Worm (Caenorhabditis elegans): Measurements from ENCODE around the gene W07G1.7.

- TF ChIP-seq snpc-4 (tag; optimal IDR thresholded peaks at IDR 0.05) (no peak), lsy-2 (tag; optimal IDR thresholded peaks at IDR 0.05) (no peak), nhr-28 (tag; optimal IDR thresholded peaks at IDR 0.05) (no peak), ceh-39 (tag; optimal IDR thresholded peaks at IDR 0.05) (no peak), unc-62 (GFP tag; optimal IDR thresholded peaks at IDR 0.05) (no peak), ztf-11 (tag; optimal IDR thresholded peaks at IDR 0.05) (no peak), nhr-237 (tag; optimal IDR thresholded peaks at IDR 0.05) (no peak), ces-1 (GFP tag; optimal IDR thresholded peaks at IDR 0.05) (no peak), pha-4 (tag; optimal IDR thresholded peaks at IDR 0.05) (no peak), blmp-1 (tag; optimal IDR thresholded peaks at IDR 0.05) (no peak), hlh-1 (tag; optimal IDR thresholded peaks at IDR 0.05) (no peak), mep-1 (tag; optimal IDR thresholded peaks at IDR 0.05) (no peak)
These were observed 1.8 kb downstream of the W07G1.7 start for ce11 chrII:13964325-13964724.

All from whole organism, mixed stage, embryonic.